Worm (Caenorhabditis elegans) whole organism, mixed stage, embryonic: ENCODE measurements around the gene F22H10.2.

Source experiments
- ces-1 ChIP-seq: fragments of 150-350 bp; optimal IDR thresholded peaks from 2 replicates; lab custom pipeline; 2014; ENCODE audit warnings: missing biosample characterization, missing genetic modification reagents, missing genetic modification characterization
- lin-13 ChIP-seq: fragments of 150-350 bp; optimal IDR thresholded peaks from 2 replicates; lab custom pipeline; 2014; ENCODE audit warnings: missing biosample characterization, missing genetic modification characterization
- lin-32 ChIP-seq: fragments of 200-800 bp; sonication (Bioruptor generic); optimal IDR thresholded peaks from 2 replicates; lab custom pipeline; 2018; ENCODE audit warnings: mild to moderate bottlenecking, missing genetic modification characterization, missing compliant biosample characterization
- lsy-2 ChIP-seq: fragments of 150-350 bp; optimal IDR thresholded peaks from 2 replicates; lab custom pipeline; 2014; ENCODE audit warnings: missing biosample characterization, missing genetic modification characterization
- mls-2 ChIP-seq: sonication (generic microtip); optimal IDR thresholded peaks from 2 replicates; lab custom pipeline; 2016; ENCODE audit warnings: mild to moderate bottlenecking, missing genetic modification characterization, moderate library complexity, missing compliant biosample characterization
- nhr-76 ChIP-seq: sonication (generic microtip); optimal IDR thresholded peaks from 2 replicates; lab custom pipeline; 2017; ENCODE audit warnings: missing biosample characterization, missing genetic modification characterization
- pha-4 ChIP-seq: fragments of 150-350 bp; optimal IDR thresholded peaks from 2 replicates; lab custom pipeline; 2018; ENCODE audit warnings: missing biosample characterization, missing genetic modification reagents, missing genetic modification characterization
- snpc-4 ChIP-seq: fragments of 150-350 bp; optimal IDR thresholded peaks from 2 replicates; lab custom pipeline; 2014; ENCODE audit warnings: missing biosample characterization, missing genetic modification characterization
- sptf-1 ChIP-seq: sonication (generic microtip); optimal IDR thresholded peaks from 2 replicates; lab custom pipeline; 2017; ENCODE audit warnings: mild to moderate bottlenecking, missing genetic modification characterization, moderate library complexity, missing compliant biosample characterization
- unc-39 ChIP-seq: fragments of 150-350 bp; optimal IDR thresholded peaks from 2 replicates; lab custom pipeline; 2014; ENCODE audit warnings: missing biosample characterization, missing genetic modification characterization
- unc-62 ChIP-seq: fragments of 150-350 bp; optimal IDR thresholded peaks from 2 replicates; lab custom pipeline; 2014; ENCODE audit warnings: missing biosample characterization, missing genetic modification reagents, missing genetic modification characterization
- ztf-11 ChIP-seq: fragments of 150-350 bp; optimal IDR thresholded peaks from 2 replicates; lab custom pipeline; 2014; ENCODE audit warnings: missing biosample characterization, missing genetic modification characterization

DNA sequence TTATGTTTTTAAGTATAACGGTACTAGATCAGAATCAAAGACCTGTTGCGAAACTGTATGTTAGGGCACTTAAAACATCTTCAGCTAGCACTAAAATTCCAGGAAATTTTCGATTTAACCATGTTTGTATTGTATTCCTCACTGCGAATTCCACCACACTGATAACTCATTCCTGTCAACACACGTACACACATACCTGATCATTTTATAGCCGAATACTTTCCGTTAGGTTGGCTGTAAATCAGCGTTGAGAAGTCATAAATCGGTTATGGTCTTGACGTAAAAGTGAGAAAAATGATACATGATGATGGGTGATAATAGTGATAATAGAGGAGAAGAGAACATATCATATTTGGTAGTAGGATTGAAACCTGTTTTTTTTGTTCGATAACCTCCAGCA, 3.6 kb upstream of the F22H10.2 start:
- TF ChIP-seq lsy-2 (tag; lab: Kevin White, UChicago) (no peak), ces-1 (no peak), pha-4 (tag; lab: Kevin White, UChicago) (no peak), lin-13 (tag; lab: Kevin White, UChicago) (no peak), nhr-76 (tag; lab: Kevin White, UChicago) (no peak), snpc-4 (tag; lab: Kevin White, UChicago) (no peak), unc-39 (tag; lab: Kevin White, UChicago) (no peak), unc-62 (GFP tag; lab: Kevin White, UChicago) (no peak), lin-32 (GFP tag; lab: Kevin White, UChicago) (no peak), sptf-1 (tag; lab: Kevin White, UChicago) (no peak), ztf-11 (tag; lab: Kevin White, UChicago) (no peak), mls-2 (tag; lab: Kevin White, UChicago) (no peak)
